Worm (Caenorhabditis elegans): Measurements from ENCODE around the gene F10E7.9.

DNA sequence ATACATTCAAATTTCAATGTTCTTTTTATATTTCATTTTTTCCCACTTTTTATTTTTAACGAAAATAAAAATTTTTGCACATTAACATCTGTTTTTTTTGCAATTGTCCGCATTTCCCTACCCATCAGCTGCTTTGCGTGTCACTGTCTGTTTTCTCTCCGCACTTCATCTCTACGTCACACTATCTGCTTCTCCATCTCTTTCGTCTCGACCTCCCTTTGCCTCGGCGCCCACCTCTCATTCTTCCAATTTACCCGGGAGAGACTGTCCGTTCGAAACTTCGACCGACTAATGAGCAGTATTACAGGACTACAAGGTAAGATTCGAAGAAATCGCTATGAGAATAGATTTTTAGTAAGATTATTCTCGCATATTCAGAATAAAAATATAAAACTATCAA lies 45.5 kb upstream of the F10E7.9 start, which contains the start of gene C27H5.2:
- no peak for TF ChIP-seq tra-4 (tag; optimal IDR thresholded peaks at IDR 0.05)
- no peak for TF ChIP-seq ama-1 (optimal IDR thresholded peaks at IDR 0.05)
- TF ChIP-seq pes-1 (GFP tag; IDR thresholded peaks at IDR 0.05), result no peak
- TF ChIP-seq flt-1 (GFP tag; IDR thresholded peaks at IDR 0.05), result no peak
- no peak for TF ChIP-seq scrt-1 (GFP tag; IDR thresholded peaks at IDR 0.05)
- no peak for TF ChIP-seq ceh-36 (tag; optimal IDR thresholded peaks at IDR 0.05)
- TF ChIP-seq tbx-37 (GFP tag; conservative IDR thresholded peaks at IDR 0.05), result no peak
- no peak for TF ChIP-seq aly-1 (tag; optimal IDR thresholded peaks at IDR 0.05)
- TF ChIP-seq B0310.2 (tag; optimal IDR thresholded peaks at IDR 0.05), result no peak
- no peak for TF ChIP-seq hmg-4 (GFP tag; optimal IDR thresholded peaks at IDR 0.05)
- no peak for TF ChIP-seq tbx-11 (GFP tag; IDR thresholded peaks at IDR 0.05)
- TF ChIP-seq hnd-1 (tag; optimal IDR thresholded peaks at IDR 0.05), result no peak
- no peak for TF ChIP-seq sea-1 (GFP tag; conservative IDR thresholded peaks at IDR 0.05)

Data from whole organism, early embryonic.